Fruit fly (Drosophila melanogaster) whole organism, embryonic: ENCODE measurements around the gene CG43630.

Source experiments
- CG10147 ChIP-seq: fragments of 200-800 bp; sonication (Bioruptor generic); optimal IDR thresholded peaks from 2 replicates; lab custom pipeline; 2019; ENCODE audit warnings: missing biosample characterization, mild to moderate bottlenecking, missing genetic modification characterization, moderate library complexity
- CG11093 ChIP-seq: fragments of 200-800 bp; sonication (Bioruptor generic); IDR thresholded peaks from 3 replicates; pipeline ENCODE4 v1.3.6; 2022; ENCODE audit warnings: missing biosample characterization, missing genetic modification characterization
- CG12104 ChIP-seq: fragments of 200-800 bp; sonication (Bioruptor generic); optimal IDR thresholded peaks from 3 replicates; lab custom pipeline; 2016; ENCODE audit warnings: missing biosample characterization, missing genetic modification characterization
- CG1233 ChIP-seq: fragments of 200-800 bp; sonication (Bioruptor generic); optimal IDR thresholded peaks from 4 replicates; lab custom pipeline; 2018; ENCODE audit warnings: missing biosample characterization, mild to moderate bottlenecking, missing genetic modification characterization
- CG12659 ChIP-seq: fragments of 200-800 bp; sonication (Bioruptor generic); optimal IDR thresholded peaks from 3 replicates; lab custom pipeline; 2017; ENCODE audit warnings: mild to moderate bottlenecking, missing biosample characterization, missing genetic modification reagents, missing genetic modification characterization
- CG13123 ChIP-seq: fragments of 200-800 bp; sonication (Bioruptor generic); optimal IDR thresholded peaks from 2 replicates; lab custom pipeline; 2016; ENCODE audit warnings: missing biosample characterization, missing genetic modification characterization
- CG14860 ChIP-seq: fragments of 200-800 bp; sonication (Bioruptor generic); IDR thresholded peaks from 3 replicates; pipeline ENCODE4 v1.3.6; 2022; ENCODE audit warnings: missing biosample characterization, missing genetic modification characterization; ENCODE audit not compliant: partially characterized antibody
- CG15011 ChIP-seq: fragments of 200-800 bp; sonication (Bioruptor generic); optimal IDR thresholded peaks from 3 replicates; lab custom pipeline; 2018; ENCODE audit warnings: missing biosample characterization, mild to moderate bottlenecking, missing genetic modification characterization
- CG15479 ChIP-seq: fragments of 200-800 bp; sonication (Bioruptor generic); optimal IDR thresholded peaks from 3 replicates; lab custom pipeline; 2019; ENCODE audit warnings: missing biosample characterization, mild to moderate bottlenecking, missing genetic modification characterization, moderate library complexity
- CG1602 ChIP-seq: fragments of 200-800 bp; sonication (Bioruptor generic); optimal IDR thresholded peaks from 3 replicates; lab custom pipeline; 2016; ENCODE audit warnings: missing biosample characterization, missing genetic modification characterization
- CG1647 ChIP-seq: fragments of 200-800 bp; sonication (Bioruptor generic); optimal IDR thresholded peaks from 3 replicates; lab custom pipeline; 2016; ENCODE audit warnings: missing biosample characterization, missing genetic modification characterization
- CG18764 ChIP-seq: fragments of 200-800 bp; sonication (Bioruptor generic); optimal IDR thresholded peaks from 3 replicates; lab custom pipeline; 2016; ENCODE audit warnings: missing biosample characterization, missing genetic modification characterization
- CG2678 ChIP-seq: fragments of 200-800 bp; sonication (Bioruptor generic); optimal IDR thresholded peaks from 3 replicates; lab custom pipeline; 2019; ENCODE audit warnings: missing biosample characterization, mild to moderate bottlenecking, missing genetic modification characterization, moderate library complexity
- CG31441 ChIP-seq: fragments of 200-800 bp; sonication (Bioruptor generic); IDR thresholded peaks from 2 replicates; pipeline ENCODE4 v1.3.6; 2022; ENCODE audit warnings: missing biosample characterization, missing genetic modification characterization
- CG4282 ChIP-seq: fragments of 200-800 bp; sonication (Bioruptor generic); optimal IDR thresholded peaks from 2 replicates; lab custom pipeline; 2016; ENCODE audit warnings: missing biosample characterization, missing genetic modification characterization
- CG4328 ChIP-seq: fragments of 200-800 bp; sonication (Bioruptor generic); optimal IDR thresholded peaks from 3 replicates; lab custom pipeline; 2017; ENCODE audit warnings: missing biosample characterization, missing genetic modification reagents, missing genetic modification characterization
- CG7271 ChIP-seq: fragments of 200-800 bp; sonication (Bioruptor generic); optimal IDR thresholded peaks from 2 replicates; lab custom pipeline; 2018; ENCODE audit warnings: missing biosample characterization, mild to moderate bottlenecking, missing genetic modification characterization, moderate library complexity
- CG7372 ChIP-seq: fragments of 200-800 bp; sonication (Bioruptor generic); IDR thresholded peaks from 2 replicates; pipeline ENCODE4 v1.3.6; 2022; ENCODE audit warnings: missing biosample characterization, missing genetic modification characterization
- CG8388 ChIP-seq: fragments of 200-800 bp; sonication (Bioruptor generic); optimal IDR thresholded peaks from 2 replicates; lab custom pipeline; 2019; ENCODE audit warnings: missing biosample characterization, mild to moderate bottlenecking, missing genetic modification characterization, moderate library complexity
- CrebB ChIP-seq: fragments of 200-800 bp; sonication (Bioruptor generic); optimal IDR thresholded peaks from 3 replicates; lab custom pipeline; 2018; ENCODE audit warnings: missing biosample characterization, mild to moderate bottlenecking, missing genetic modification characterization
- Deaf1 ChIP-seq: fragments of 200-800 bp; optimal IDR thresholded peaks from 3 replicates; lab custom pipeline; 2019; ENCODE audit warnings: missing biosample characterization, mild to moderate bottlenecking, missing genetic modification characterization, moderate library complexity
- HLH4C ChIP-seq: fragments of 200-800 bp; sonication (Bioruptor generic); IDR thresholded peaks from 3 replicates; pipeline ENCODE4 v1.3.6; 2022; ENCODE audit warnings: missing biosample characterization, missing genetic modification characterization; ENCODE audit not compliant: partially characterized antibody
- Hr51 ChIP-seq, 2 experiments: fragments of 200-800 bp; sonication (Bioruptor generic); optimal IDR thresholded peaks; 2 replicates in 1 of 2; 3 replicates in 1 of 2; lab custom pipeline; 2016 to 2018; ENCODE audit warnings: missing biosample characterization in 2 of 2, missing genetic modification characterization in 2 of 2, mild to moderate bottlenecking in 1 of 2, moderate library complexity in 1 of 2
- Jarid2 ChIP-seq: fragments of 200-800 bp; sonication (Bioruptor generic); optimal IDR thresholded peaks from 3 replicates; lab custom pipeline; 2017; ENCODE audit warnings: mild to moderate bottlenecking, missing biosample characterization, missing genetic modification reagents, missing genetic modification characterization
- Med ChIP-seq: fragments of 200-800 bp; sonication (Bioruptor generic); peaks from one replicate; lab custom pipeline; 2016; ENCODE audit warnings: missing biosample characterization, missing genetic modification characterization, mild to moderate bottlenecking, inconsistent platforms, moderate library complexity
- Opbp ChIP-seq: fragments of 200-800 bp; sonication (Bioruptor generic); IDR thresholded peaks from 3 replicates; pipeline ENCODE4 v1.3.6; 2022; ENCODE audit warnings: missing biosample characterization, missing genetic modification characterization; ENCODE audit not compliant: partially characterized antibody
- Optix ChIP-seq: fragments of 200-800 bp; sonication (Bioruptor generic); IDR thresholded peaks from 3 replicates; pipeline ENCODE4 v1.3.6; 2022; ENCODE audit warnings: missing biosample characterization, missing genetic modification characterization
- al ChIP-seq: fragments of 200-800 bp; sonication (Bioruptor generic); IDR thresholded peaks from 2 replicates; pipeline ENCODE4 v1.3.6; 2022; ENCODE audit warnings: missing biosample characterization, missing genetic modification characterization
- ara ChIP-seq: fragments of 200-800 bp; sonication (Bioruptor generic); IDR thresholded peaks from 2 replicates; pipeline ENCODE4 v1.3.6; 2022; ENCODE audit warnings: missing biosample characterization, missing genetic modification characterization
- ase ChIP-seq: fragments of 200-800 bp; sonication (Bioruptor generic); IDR thresholded peaks from 3 replicates; pipeline ENCODE4 v1.3.6; 2022; ENCODE audit warnings: missing biosample characterization, missing genetic modification characterization
- ash1 ChIP-seq: fragments of 200-800 bp; sonication (Bioruptor generic); optimal IDR thresholded peaks from 2 replicates; lab custom pipeline; 2018; ENCODE audit warnings: missing biosample characterization, mild to moderate bottlenecking, missing genetic modification characterization
- az2 ChIP-seq: fragments of 200-800 bp; sonication (Bioruptor generic); optimal IDR thresholded peaks from 3 replicates; lab custom pipeline; 2016; ENCODE audit warnings: missing biosample characterization, missing genetic modification characterization
- bbx ChIP-seq: fragments of 200-800 bp; sonication (Bioruptor generic); IDR thresholded peaks from 2 replicates; pipeline ENCODE4 v1.3.6; 2022; ENCODE audit warnings: missing biosample characterization, missing genetic modification characterization; ENCODE audit not compliant: partially characterized antibody
- crp ChIP-seq, 2 experiments: fragments of 200-800 bp; sonication (Bioruptor generic); optimal IDR thresholded peaks; 2 replicates in 1 of 2; 3 replicates in 1 of 2; lab custom pipeline; 2017; ENCODE audit warnings: missing biosample characterization in 2 of 2, missing genetic modification characterization in 2 of 2, mild to moderate bottlenecking in 1 of 2, moderate library complexity in 1 of 2
- da ChIP-seq: fragments of 200-800 bp; sonication (Bioruptor generic); optimal IDR thresholded peaks from 2 replicates; lab custom pipeline; 2016; ENCODE audit warnings: missing biosample characterization, missing genetic modification characterization
- danr ChIP-seq: fragments of 200-800 bp; sonication (Bioruptor generic); IDR thresholded peaks from 2 replicates; pipeline ENCODE4 v1.3.6; 2022; ENCODE audit warnings: missing biosample characterization, missing genetic modification characterization
- grau ChIP-seq: fragments of 200-800 bp; optimal IDR thresholded peaks from 3 replicates; lab custom pipeline; 2019; ENCODE audit warnings: missing biosample characterization, mild to moderate bottlenecking, missing genetic modification characterization, moderate library complexity
- jigr1 ChIP-seq: fragments of 200-800 bp; sonication (Bioruptor generic); IDR thresholded peaks from 3 replicates; pipeline ENCODE4 v1.3.6; 2022; ENCODE audit warnings: missing biosample characterization, missing genetic modification characterization
- lov ChIP-seq, 2 experiments: fragments of 200-800 bp in 1 of 2; fragments of >200 bp in 1 of 2; sonication (Bioruptor generic) in 1 of 2; IDR thresholded peaks in 1 of 2; optimal IDR thresholded peaks in 1 of 2; 2 replicates in 1 of 2; 3 replicates in 1 of 2; pipeline versions ENCODE4 v1.3.6 to Lab custom; 2017 to 2022; ENCODE audit warnings: missing biosample characterization in 1 of 2, missing genetic modification characterization in 1 of 2
- mld ChIP-seq: fragments of 200-800 bp; sonication (Bioruptor generic); IDR thresholded peaks from 3 replicates; pipeline ENCODE4 v1.3.6; 2022; ENCODE audit warnings: missing biosample characterization, missing genetic modification characterization; ENCODE audit not compliant: partially characterized antibody
- pb ChIP-seq: fragments of 200-800 bp; sonication (Bioruptor generic); optimal IDR thresholded peaks from 3 replicates; lab custom pipeline; 2016; ENCODE audit warnings: missing biosample characterization, missing genetic modification characterization
- pnt ChIP-seq: fragments of 200-800 bp; sonication (Bioruptor generic); optimal IDR thresholded peaks from 3 replicates; lab custom pipeline; 2016; ENCODE audit warnings: missing biosample characterization, missing genetic modification characterization
- so ChIP-seq: fragments of 200-800 bp; sonication (Bioruptor generic); IDR thresholded peaks from 3 replicates; pipeline ENCODE4 v1.3.6; 2022; ENCODE audit warnings: missing biosample characterization, missing genetic modification characterization
- sug ChIP-seq: fragments of 200-800 bp; optimal IDR thresholded peaks from 2 replicates; lab custom pipeline; 2019; ENCODE audit warnings: missing biosample characterization, mild to moderate bottlenecking, missing genetic modification characterization, moderate library complexity
- tgo ChIP-seq: fragments of 200-800 bp; sonication (Bioruptor generic); IDR thresholded peaks from 3 replicates; pipeline ENCODE4 v1.3.6; 2022; ENCODE audit warnings: missing biosample characterization, missing genetic modification characterization
- twi ChIP-seq: fragments of 200-800 bp; optimal IDR thresholded peaks from 2 replicates; lab custom pipeline; 2019; ENCODE audit warnings: missing biosample characterization, mild to moderate bottlenecking, missing genetic modification characterization, moderate library complexity
- zen2 ChIP-seq: fragments of 200-800 bp; sonication (Bioruptor generic); IDR thresholded peaks from 3 replicates; pipeline ENCODE4 v1.3.6; 2022; ENCODE audit warnings: missing biosample characterization, missing genetic modification characterization; ENCODE audit not compliant: partially characterized antibody

CG43630 gene

DNA sequence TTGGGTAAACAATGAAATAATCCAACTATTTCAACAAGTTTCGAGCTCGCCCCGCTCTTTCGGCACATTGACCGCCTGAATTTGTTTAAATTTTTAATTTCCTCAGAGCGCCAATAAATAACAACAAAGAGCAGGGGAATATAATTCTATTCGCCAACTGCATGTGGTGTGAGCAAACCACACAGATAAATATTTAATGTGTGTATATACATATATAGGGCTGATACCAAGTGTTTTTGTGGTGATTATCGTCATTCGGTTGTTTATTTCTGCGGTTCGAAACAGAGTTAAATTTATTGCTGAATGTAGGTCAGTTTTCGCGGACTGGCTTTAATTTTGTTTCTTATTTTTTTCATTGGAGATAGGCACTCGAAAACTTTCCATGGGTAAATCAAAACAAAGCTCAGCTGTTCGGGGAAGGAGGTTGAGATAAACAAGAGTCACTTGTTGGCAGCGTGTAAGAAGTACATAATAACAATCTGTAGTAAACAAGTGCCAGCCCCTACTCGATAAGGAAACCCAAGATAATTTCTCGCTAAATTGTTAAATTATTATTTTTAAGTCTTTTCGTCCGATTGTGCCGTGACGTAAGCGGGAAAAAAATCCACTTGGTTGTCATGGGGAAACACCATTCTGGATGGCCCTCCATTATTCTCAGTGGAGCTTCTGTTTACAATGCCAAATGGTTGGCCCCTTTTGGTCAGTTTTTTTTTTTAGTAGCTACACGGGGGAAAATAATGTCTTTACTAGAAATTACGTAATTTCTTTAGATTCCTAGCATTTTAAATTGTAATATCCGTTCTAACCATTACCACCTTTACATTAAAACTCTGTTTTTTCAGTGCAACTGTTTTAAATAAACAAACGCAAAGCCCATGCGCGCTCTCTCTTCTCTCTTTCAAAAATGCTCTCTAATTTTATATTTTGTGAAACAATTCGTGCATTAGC lies 41.8 kb upstream of the CG43630 start (continued):
- TF ChIP-seq CrebB (tag; lab: Kevin White, UChicago), result no peak
- TF ChIP-seq CG11093 (GFP tag; lab: Robert Waterston, UW), result no peak
- TF ChIP-seq CG13123 (GFP tag; lab: Kevin White, UChicago), result no peak
- TF ChIP-seq CG7271, result no peak
- TF ChIP-seq bbx (GFP tag; lab: Robert Waterston, UW), result no peak
- TF ChIP-seq lov (optimal IDR thresholded peaks at IDR 0.05; lab: Kevin White, UChicago), result no peak
- no peak for TF ChIP-seq lov (GFP tag; IDR thresholded peaks at IDR 0.05; lab: Robert Waterston, UW)
- TF ChIP-seq CG8388, result peak; percentile 33
- TF ChIP-seq twi (tag; lab: Kevin White, UChicago), result no peak
- TF ChIP-seq Opbp (GFP tag; lab: Robert Waterston, UW), result no peak
- peak; percentile 2 for TF ChIP-seq CG18764 (GFP tag; lab: Kevin White, UChicago)
- no peak for TF ChIP-seq mld (GFP tag; lab: Robert Waterston, UW)
- no peak for TF ChIP-seq HLH4C
- TF ChIP-seq sug (tag; lab: Kevin White, UChicago), result no peak
- TF ChIP-seq tgo, result peak; percentile 68
- TF ChIP-seq zen2, result no peak
- peak; percentile 20 for TF ChIP-seq Jarid2
- TF ChIP-seq CG31441 (GFP tag; lab: Robert Waterston, UW), result peak; percentile 53
- TF ChIP-seq grau, result peak; percentile 39
- TF ChIP-seq Optix (GFP tag; lab: Robert Waterston, UW), result no peak
- TF ChIP-seq jigr1 (GFP tag; lab: Robert Waterston, UW), result no peak
- TF ChIP-seq CG4282 (GFP tag; lab: Kevin White, UChicago), result no peak
- no peak for TF ChIP-seq CG14860 (GFP tag; lab: Robert Waterston, UW)
- no peak for TF ChIP-seq CG10147
- no peak for TF ChIP-seq CG12104 (GFP tag; lab: Kevin White, UChicago)
- TF ChIP-seq Med (GFP tag; lab: Kevin White, UChicago), result peak; percentile 86
- peak; percentile 44; the same call in 1 of the 2 replicates for TF ChIP-seq al (GFP tag; lab: Robert Waterston, UW)
- TF ChIP-seq so (GFP tag; lab: Robert Waterston, UW), result no peak; the same call in 2 of the 3 replicates
- 0 out of 2 replicates have a peak, but pooled peaks have one; percentile 19 for TF ChIP-seq ara (GFP tag; lab: Robert Waterston, UW)
- TF ChIP-seq CG7372, result peak; percentile 26; the same call in 1 of the 2 replicates
- TF ChIP-seq CG12659 (GFP tag; lab: Kevin White, UChicago), result peak; percentile 47
- peak; percentile 68 for TF ChIP-seq CG2678 (tag; lab: Kevin White, UChicago)
- TF ChIP-seq da (GFP tag; lab: Kevin White, UChicago), result peak; percentile 4
- TF ChIP-seq az2 (GFP tag; lab: Kevin White, UChicago), result peak; percentile 20
- TF ChIP-seq pb (GFP tag; lab: Kevin White, UChicago), result peak; percentile 32
- TF ChIP-seq pnt, result peak; percentile 6
- no peak for TF ChIP-seq Deaf1 (tag; lab: Kevin White, UChicago)
- peak; percentile 14 for TF ChIP-seq CG4328 (GFP tag; lab: Kevin White, UChicago)
- peak in 1 of 2 experiments; percentile 11 for TF ChIP-seq crp (GFP tag; optimal IDR thresholded peaks at IDR 0.05; lab: Kevin White, UChicago)
- TF ChIP-seq ash1 (GFP tag; lab: Kevin White, UChicago), result no peak
- TF ChIP-seq CG1233 (GFP tag; lab: Kevin White, UChicago), result peak; percentile 47
- peak; percentile 25 for TF ChIP-seq CG1602 (GFP tag; lab: Kevin White, UChicago)
- TF ChIP-seq danr (GFP tag; lab: Robert Waterston, UW), result no peak
- TF ChIP-seq CG15479 (GFP tag; lab: Kevin White, UChicago), result no peak
- peak; percentile 47 to 67 for TF ChIP-seq Hr51 (GFP tag; optimal IDR thresholded peaks at IDR 0.05; lab: Kevin White, UChicago)
- peak; percentile 39 for TF ChIP-seq CG15011
- TF ChIP-seq ase (GFP tag; lab: Robert Waterston, UW), result peak; percentile 56; the same call in 2 of the 3 replicates
- peak; percentile 20 for TF ChIP-seq CG1647 (GFP tag; lab: Kevin White, UChicago)
